Worm (Caenorhabditis elegans) whole organism, L4 larva: Measurements from ENCODE around the gene R05G6.4.

Experiments
- F49E8.2 ChIP-seq: sonication (generic microtip); optimal IDR thresholded peaks from 2 replicates; lab custom pipeline; 2016; ENCODE audit warnings: missing compliant biosample characterization, mild to moderate bottlenecking, missing genetic modification characterization, borderline replicate concordance
- aly-2 ChIP-seq: sonication (generic microtip); optimal IDR thresholded peaks from 2 replicates; lab custom pipeline; 2018; ENCODE audit warnings: missing biosample characterization, missing genetic modification characterization
- ama-1 ChIP-seq: fragments of 150-350 bp; optimal IDR thresholded peaks from 2 replicates; lab custom pipeline; 2014; ENCODE audit warnings: inconsistent platforms, mixed read lengths
- ctbp-1 ChIP-seq: fragments of 200-800 bp; sonication (Bioruptor generic); IDR thresholded peaks from 2 replicates; pipeline ENCODE4 v1.3.6; 2022; ENCODE audit warnings: missing genetic modification reagents, missing genetic modification characterization, missing compliant biosample characterization
- dmd-6 ChIP-seq: fragments of 200-800 bp; sonication (Bioruptor generic); IDR thresholded peaks from 2 replicates; pipeline ENCODE4 v1.3.6; 2022; ENCODE audit warnings: missing genetic modification reagents, missing genetic modification characterization, missing compliant biosample characterization
- dpl-1 ChIP-seq: fragments of 150-350 bp; optimal IDR thresholded peaks from 2 replicates; lab custom pipeline; 2014; ENCODE audit warnings: missing biosample characterization, missing genetic modification reagents, missing genetic modification characterization
- hif-1 ChIP-seq, 2 experiments: sonication (generic microtip); optimal IDR thresholded peaks; 2 replicates each; lab custom pipeline; 2016 to 2017; ENCODE audit warnings: missing compliant biosample characterization in 2 of 2, missing genetic modification characterization in 2 of 2, missing genetic modification reagents in 2 of 2, missing genotype in 2 of 2, mild to moderate bottlenecking in 1 of 2
- lin-39 ChIP-seq: fragments of 150-350 bp; optimal IDR thresholded peaks from 2 replicates; lab custom pipeline; 2014; ENCODE audit warnings: missing biosample characterization, missing genetic modification reagents, missing genetic modification characterization
- mdl-1 ChIP-seq, 2 experiments: fragments of 150-350 bp in 1 of 2; sonication (generic microtip) in 1 of 2; optimal IDR thresholded peaks; 2 replicates each; lab custom pipeline; 2014 to 2017; ENCODE audit warnings: missing biosample characterization in 2 of 2, missing genetic modification characterization in 2 of 2
- pqm-1 ChIP-seq: sonication (generic microtip); optimal IDR thresholded peaks from 2 replicates; lab custom pipeline; 2017; ENCODE audit warnings: missing biosample characterization, missing genetic modification characterization
- zfp-3 ChIP-seq: fragments of 200-800 bp; sonication (Bioruptor generic); conservative IDR thresholded peaks from 2 replicates; pipeline ENCODE4 v1.3.6; 2022; ENCODE audit warnings: missing genetic modification reagents, missing genetic modification characterization, missing compliant biosample characterization
- ztf-11 ChIP-seq: fragments of 150-350 bp; optimal IDR thresholded peaks from 2 replicates; lab custom pipeline; 2014; ENCODE audit warnings: missing biosample characterization, missing genetic modification characterization

ce11 chrIV:7468638-7469037 lies 44.4 kb upstream of the R05G6.4 start:
- TF ChIP-seq hif-1 (tag; optimal IDR thresholded peaks at IDR 0.05; lab: Kevin White, UChicago): no peak
- TF ChIP-seq zfp-3 (GFP tag; lab: Robert Waterston, UW): no peak
- peak; percentile 72 for TF ChIP-seq pqm-1 (tag; lab: Kevin White, UChicago)
- no peak for TF ChIP-seq mdl-1 (tag; optimal IDR thresholded peaks at IDR 0.05; lab: Kevin White, UChicago)
- TF ChIP-seq F49E8.2 (tag; lab: Kevin White, UChicago): no peak
- TF ChIP-seq dpl-1 (GFP tag; lab: Kevin White, UChicago): no peak
- TF ChIP-seq ama-1 (lab: Kevin White, UChicago): no peak
- TF ChIP-seq ctbp-1 (GFP tag; lab: Robert Waterston, UW): no peak
- TF ChIP-seq aly-2 (tag; lab: Kevin White, UChicago): no peak
- no peak for TF ChIP-seq lin-39 (tag; lab: Kevin White, UChicago)
- no peak; the same call in 1 of the 2 replicates for TF ChIP-seq dmd-6 (GFP tag; lab: Robert Waterston, UW)
- no peak for TF ChIP-seq ztf-11 (tag; lab: Kevin White, UChicago)
